Fruit fly (Drosophila melanogaster) whole organism, pupa: ENCODE data around the gene piwi.

Experiments used
- CG13204 ChIP-seq: fragments of 200-800 bp; sonication (Bioruptor generic); optimal IDR thresholded peaks from 2 replicates; lab custom pipeline; 2018; ENCODE audit warnings: missing biosample characterization, mild to moderate bottlenecking, missing genetic modification characterization, moderate library complexity
- CG14655 ChIP-seq: fragments of 200-800 bp; sonication (Bioruptor generic); optimal IDR thresholded peaks from 3 replicates; lab custom pipeline; 2017; ENCODE audit warnings: mild to moderate bottlenecking, missing biosample characterization, missing genetic modification reagents, missing genetic modification characterization
- CG15710 ChIP-seq: fragments of 200-800 bp; sonication (Bioruptor generic); optimal IDR thresholded peaks from 2 replicates; lab custom pipeline; 2018; ENCODE audit warnings: missing biosample characterization, mild to moderate bottlenecking, missing genetic modification characterization, moderate library complexity
- CG9948 ChIP-seq: fragments of 200-800 bp; sonication (Bioruptor generic); optimal IDR thresholded peaks from 2 replicates; lab custom pipeline; 2018; ENCODE audit warnings: missing biosample characterization, mild to moderate bottlenecking, missing genetic modification characterization, moderate library complexity
- fd96Ca ChIP-seq: fragments of 200-800 bp; sonication (Bioruptor generic); IDR thresholded peaks from 3 replicates; pipeline ENCODE4 v1.3.6; 2022; ENCODE audit warnings: missing biosample characterization, missing genetic modification characterization

DNA sequence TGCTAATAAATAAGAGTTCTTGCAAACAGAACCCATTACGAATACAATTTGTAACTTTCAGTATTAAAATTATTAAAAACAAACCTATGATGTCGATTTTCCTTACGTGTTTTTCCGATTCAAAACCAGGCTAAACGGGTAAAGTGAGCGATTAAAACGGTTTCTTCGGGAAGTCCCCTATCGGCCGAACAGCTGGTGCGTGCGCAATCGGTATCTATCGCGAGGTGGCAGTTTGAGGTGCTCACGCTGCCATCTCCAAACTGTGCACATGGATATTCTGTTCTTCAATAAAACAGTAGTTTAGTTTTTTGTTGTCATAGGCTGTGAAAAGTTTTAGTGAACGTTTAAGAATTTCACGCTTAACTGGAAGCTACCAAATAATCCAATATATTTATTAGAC is 1.9 kb upstream of the piwi start, which contains the start of gene TTLL4A:
- TF ChIP-seq CG14655 (GFP tag; lab: Kevin White, UChicago) (no peak), CG13204 (no peak), CG15710 (tag; lab: Kevin White, UChicago) (no peak), fd96Ca (GFP tag; lab: Robert Waterston, UW) (no peak), CG9948 (no peak)
